Fruit fly (Drosophila melanogaster) whole organism: Measurements from ENCODE around the gene TH1.

Experiments
- CG8478 ChIP-seq: fragments of >200 bp; optimal IDR thresholded peaks from 2 replicates; lab custom pipeline; 2018; ENCODE audit warnings: inconsistent platforms
- Dll ChIP-seq: fragments of >200 bp; optimal IDR thresholded peaks from 2 replicates; lab custom pipeline; 2017
- EcR ChIP-seq, 2 experiments: fragments of >200 bp; optimal IDR thresholded peaks; 2 replicates each; lab custom pipeline; 2017; ENCODE audit warnings: missing biosample characterization in 2 of 2, missing genetic modification characterization in 2 of 2, missing genetic modification reagents in 2 of 2
- pan ChIP-seq: fragments of >200 bp; optimal IDR thresholded peaks from 2 replicates; lab custom pipeline; 2017
- psq ChIP-seq: fragments of >200 bp; optimal IDR thresholded peaks from 2 replicates; lab custom pipeline; 2017
- usp ChIP-seq: fragments of >200 bp; optimal IDR thresholded peaks from 2 replicates; lab custom pipeline; 2017; ENCODE audit warnings: missing biosample characterization, missing genetic modification characterization, mixed read lengths

TH1 gene

DNA sequence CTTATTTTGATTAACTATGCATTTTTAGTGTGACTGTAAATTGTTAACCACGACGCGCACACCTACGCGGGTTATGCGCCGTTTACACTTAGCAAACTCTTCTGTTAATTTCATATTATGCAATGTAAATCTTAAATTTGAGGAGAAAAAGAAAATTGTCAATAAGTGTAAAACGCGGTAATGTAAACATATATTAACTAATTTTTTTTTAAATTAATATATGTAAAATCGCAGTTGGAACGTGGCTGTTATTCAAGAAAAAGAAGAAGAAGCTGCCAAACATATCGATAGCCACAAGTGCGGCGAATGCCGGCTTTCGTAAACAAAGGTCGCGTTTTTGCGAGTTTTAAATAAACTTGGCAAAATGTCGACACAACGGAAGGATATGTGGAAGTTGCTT, at the start of gene TH1, which contains the start of gene mei-41:
Gene TH1, minus strand, starts transcription at position 42 of the 400 bp plus-strand sequence.
Gene mei-41, plus strand, starts transcription at position 302 of the 400 bp plus-strand sequence.
- no peak for TF ChIP-seq EcR (GFP tag; optimal IDR thresholded peaks at IDR 0.05; lab: Kevin White, UChicago)
- no peak for TF ChIP-seq Dll (lab: Kevin White, UChicago)
- no peak for TF ChIP-seq psq (lab: Kevin White, UChicago)
- TF ChIP-seq usp: no peak
- TF ChIP-seq CG8478 (lab: Kevin White, UChicago): no peak

DNA sequence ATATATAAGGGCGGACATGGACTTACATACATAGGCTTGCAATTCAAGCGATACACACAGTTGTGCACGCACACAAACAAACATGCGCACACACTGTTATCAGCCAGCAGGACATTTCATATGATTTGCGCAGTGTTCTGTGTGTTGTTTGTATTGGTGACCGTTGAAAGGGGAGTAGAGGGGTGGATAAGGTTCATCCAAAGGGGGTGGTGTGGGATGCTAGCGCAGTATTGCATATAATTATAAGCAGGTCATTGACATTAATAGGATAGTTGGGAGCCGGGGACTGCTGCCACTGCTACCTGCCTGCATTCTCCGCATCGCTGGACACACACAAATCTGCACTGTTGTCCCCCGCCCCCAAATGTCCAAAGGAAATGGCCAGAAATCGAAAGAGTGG, 37.2 kb upstream of the TH1 start:
- TF ChIP-seq pan (no peak), Dll (lab: Kevin White, UChicago) (no peak), CG8478 (lab: Kevin White, UChicago) (no peak), usp (no peak), psq (lab: Kevin White, UChicago) (no peak), EcR (GFP tag; optimal IDR thresholded peaks at IDR 0.05; lab: Kevin White, UChicago) (no peak)

DNA sequence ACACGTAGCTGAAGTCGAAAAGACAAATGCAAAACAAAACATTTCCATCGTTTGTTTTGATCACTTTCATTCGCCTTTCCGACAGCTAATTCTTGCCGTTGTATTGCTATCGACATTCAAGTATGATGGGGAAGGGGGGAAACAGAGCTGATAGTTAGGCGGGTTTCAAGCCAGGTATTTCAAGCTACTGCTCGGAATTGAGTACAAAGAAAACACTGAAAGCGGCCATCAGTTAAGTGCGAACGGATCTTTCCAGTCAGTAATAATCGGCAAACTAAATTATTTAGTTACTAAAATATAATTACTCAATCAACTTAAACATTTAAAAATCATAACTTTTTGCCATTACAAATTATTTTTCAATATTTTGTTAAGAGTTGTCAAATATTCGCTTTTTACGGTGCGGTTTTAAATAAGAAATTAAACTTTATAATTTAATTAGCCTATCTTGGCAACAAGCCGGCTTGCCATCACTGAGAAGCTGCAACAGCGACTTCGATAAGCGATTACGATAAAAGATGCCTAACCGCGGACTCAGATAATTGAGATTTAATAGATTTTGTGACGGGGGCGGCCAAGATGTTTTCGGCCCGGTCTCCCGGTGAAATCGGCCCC, 36.7 kb upstream of the TH1 start:
- TF ChIP-seq CG8478 (lab: Kevin White, UChicago): no peak
- TF ChIP-seq Dll (lab: Kevin White, UChicago): no peak
- no peak for TF ChIP-seq psq (lab: Kevin White, UChicago)
- TF ChIP-seq EcR (GFP tag; optimal IDR thresholded peaks at IDR 0.05; lab: Kevin White, UChicago): no peak
- TF ChIP-seq pan: no peak
- no peak for TF ChIP-seq usp

DNA sequence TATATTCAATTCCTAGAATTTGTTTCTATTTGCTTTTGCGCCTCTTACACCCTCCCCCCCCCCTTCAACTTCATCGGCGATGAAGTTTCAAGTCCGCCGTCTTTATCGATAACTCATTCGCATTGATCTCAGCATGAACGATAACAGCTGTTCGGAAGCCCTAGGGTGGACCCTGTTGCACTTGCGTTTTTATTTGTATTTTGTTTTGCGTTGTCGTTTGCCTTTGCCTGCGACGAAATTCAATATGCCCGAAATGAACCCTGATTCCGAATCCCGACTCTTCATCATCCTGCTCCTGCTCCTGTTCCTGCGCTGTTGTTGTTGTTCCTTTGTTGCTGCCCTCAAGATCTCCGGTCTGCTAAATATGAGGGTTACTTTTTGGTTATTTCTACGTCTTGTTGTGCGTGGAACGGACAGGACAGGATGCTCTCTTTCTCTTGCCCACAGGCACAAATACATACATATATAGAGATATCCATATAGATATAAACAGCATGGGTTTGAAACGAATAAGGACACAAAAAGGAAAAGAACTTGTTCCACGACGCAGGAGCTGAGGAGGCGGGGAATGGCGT, 35.3 kb upstream of the TH1 start:
- no peak for TF ChIP-seq CG8478 (lab: Kevin White, UChicago)
- TF ChIP-seq Dll (lab: Kevin White, UChicago): no peak
- no peak for TF ChIP-seq EcR (GFP tag; optimal IDR thresholded peaks at IDR 0.05; lab: Kevin White, UChicago)
- no peak for TF ChIP-seq psq (lab: Kevin White, UChicago)
- no peak for TF ChIP-seq usp
- TF ChIP-seq pan: no peak

DNA sequence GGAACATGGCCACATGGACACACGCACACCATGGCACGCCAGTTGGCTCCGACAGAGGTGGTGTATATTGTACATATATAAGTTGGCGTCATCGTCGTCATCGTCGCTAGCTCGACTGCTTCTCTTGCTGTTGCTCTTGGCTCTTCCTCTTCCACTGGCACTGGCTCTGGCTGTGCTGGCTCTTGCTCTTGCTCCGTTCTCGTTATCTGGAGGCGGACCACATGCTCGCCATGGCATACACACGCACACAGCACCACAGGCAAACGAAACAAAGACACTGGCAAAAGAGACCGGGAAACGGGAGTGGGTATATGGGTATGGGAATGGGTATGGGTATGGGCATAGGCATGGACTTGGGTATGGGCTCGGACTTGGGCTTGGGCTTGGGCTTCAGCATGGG, 33.9 kb upstream of the TH1 start:
- TF ChIP-seq psq (lab: Kevin White, UChicago) (no peak), Dll (lab: Kevin White, UChicago) (peak; percentile 50)

DNA sequence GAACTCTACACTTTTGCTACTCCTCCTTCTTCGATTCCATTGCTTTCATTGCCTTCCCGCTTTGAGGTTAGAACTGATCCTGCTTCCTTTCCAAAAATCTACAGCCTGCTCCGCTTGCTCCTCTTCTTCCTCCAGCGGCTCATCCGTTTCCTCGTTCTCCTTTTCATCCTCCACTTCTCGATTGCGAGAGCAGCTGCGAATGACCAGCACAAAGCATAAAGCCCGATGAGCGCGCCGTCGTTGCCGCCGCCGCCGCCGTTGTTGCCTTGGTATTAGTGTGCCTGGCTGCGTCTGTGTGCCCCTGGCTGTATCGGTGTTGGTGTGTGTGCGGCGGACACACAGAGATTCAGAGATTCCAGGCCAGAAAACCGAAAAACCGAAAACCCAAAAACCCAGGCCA, 33.1 kb upstream of the TH1 start:
- TF ChIP-seq CG8478 (lab: Kevin White, UChicago) (no peak), psq (lab: Kevin White, UChicago) (peak; percentile 45)

DNA sequence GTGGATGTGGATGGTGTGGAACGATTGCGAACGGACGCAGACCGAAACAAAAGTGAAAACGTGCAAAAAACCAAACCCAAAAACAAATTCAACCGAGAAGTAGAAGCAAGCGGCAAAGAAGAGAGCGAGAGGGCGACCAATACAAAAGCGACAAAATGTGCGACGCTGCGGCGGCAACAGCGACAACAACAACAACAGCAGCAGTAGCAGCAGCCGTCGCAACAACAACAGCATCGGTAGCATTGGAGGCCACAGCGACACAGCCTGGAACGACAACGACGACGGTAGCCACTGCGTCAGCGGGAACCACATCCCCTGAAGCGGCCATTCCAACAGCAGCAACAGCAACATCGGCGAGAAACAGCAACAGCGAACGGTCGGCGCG, 31.9 kb upstream of the TH1 start:
- TF ChIP-seq CG8478 (lab: Kevin White, UChicago) (no peak), psq (lab: Kevin White, UChicago) (no peak), Dll (lab: Kevin White, UChicago) (no peak), usp (no peak), EcR (GFP tag; optimal IDR thresholded peaks at IDR 0.05; lab: Kevin White, UChicago) (no peak), pan (no peak)

DNA sequence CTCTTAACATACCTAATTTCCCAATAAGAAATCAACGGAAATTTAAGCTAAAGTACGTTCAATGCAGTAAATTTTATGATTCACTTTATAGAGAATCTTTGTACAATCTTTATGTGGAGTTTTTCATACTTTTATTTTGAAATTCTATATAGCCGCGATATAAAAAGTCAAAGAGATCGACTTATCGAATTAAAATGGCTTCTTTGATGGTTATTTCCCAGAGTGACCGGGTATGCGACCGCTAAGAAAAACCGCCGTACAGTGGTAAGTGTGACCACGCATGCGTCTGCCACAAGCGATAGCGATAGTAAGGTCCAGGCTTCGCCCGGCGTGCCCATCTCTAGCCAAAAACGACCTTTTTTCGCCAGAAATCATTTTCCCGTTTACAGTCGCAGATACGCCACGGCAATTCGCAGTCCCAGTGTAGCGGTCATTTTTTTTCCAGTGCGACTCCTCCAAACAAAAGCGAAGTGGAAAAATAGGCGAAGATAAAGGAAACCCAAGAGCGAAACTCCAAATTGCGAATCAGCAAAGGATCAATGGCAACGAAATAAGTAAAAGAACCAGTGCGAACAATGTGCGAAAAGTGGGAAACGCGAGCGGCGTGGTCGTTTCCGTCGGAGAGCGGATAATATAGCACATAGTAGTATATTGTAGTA, 31.4 kb upstream of the TH1 start, which contains the start of gene hang:
Gene hang, plus strand, starts transcription at position 366 of the 659 bp plus-strand sequence.
- TF ChIP-seq psq (lab: Kevin White, UChicago) (no peak), Dll (lab: Kevin White, UChicago) (no peak), usp (no peak), pan (no peak), EcR (GFP tag; optimal IDR thresholded peaks at IDR 0.05; lab: Kevin White, UChicago) (no peak), CG8478 (lab: Kevin White, UChicago) (no peak)

DNA sequence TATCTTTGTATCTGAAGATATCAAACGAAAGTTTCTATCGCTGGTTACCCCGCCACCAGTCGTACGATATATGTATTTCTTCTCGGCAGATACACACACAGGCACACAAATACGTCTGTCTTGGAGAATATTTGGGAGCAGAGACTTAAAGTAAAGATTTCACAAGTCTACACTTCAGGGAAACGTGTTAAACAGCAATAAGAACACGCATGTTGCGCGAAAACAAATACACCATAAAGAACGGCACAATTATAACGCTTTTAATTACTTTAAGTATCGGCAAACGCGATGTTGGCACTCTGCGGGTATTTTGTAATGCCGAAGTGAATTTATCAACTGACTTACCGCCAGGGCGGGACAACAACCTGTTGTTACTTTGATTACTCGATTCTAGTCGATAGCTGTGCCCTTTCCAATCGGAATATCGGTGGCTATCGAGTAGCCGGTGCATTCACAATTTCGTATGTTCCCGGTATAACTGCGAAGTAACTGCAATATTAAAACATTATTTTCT, 30.7 kb upstream of the TH1 start, which contains the start of gene AnxB11:
Gene AnxB11, minus strand, starts transcription at position 367 of the 514 bp plus-strand sequence.
- no peak for TF ChIP-seq usp
- TF ChIP-seq Dll (lab: Kevin White, UChicago): no peak
- no peak for TF ChIP-seq pan
- TF ChIP-seq EcR (GFP tag; optimal IDR thresholded peaks at IDR 0.05; lab: Kevin White, UChicago): no peak
- TF ChIP-seq CG8478 (lab: Kevin White, UChicago): no peak
- no peak for TF ChIP-seq psq (lab: Kevin White, UChicago)

DNA sequence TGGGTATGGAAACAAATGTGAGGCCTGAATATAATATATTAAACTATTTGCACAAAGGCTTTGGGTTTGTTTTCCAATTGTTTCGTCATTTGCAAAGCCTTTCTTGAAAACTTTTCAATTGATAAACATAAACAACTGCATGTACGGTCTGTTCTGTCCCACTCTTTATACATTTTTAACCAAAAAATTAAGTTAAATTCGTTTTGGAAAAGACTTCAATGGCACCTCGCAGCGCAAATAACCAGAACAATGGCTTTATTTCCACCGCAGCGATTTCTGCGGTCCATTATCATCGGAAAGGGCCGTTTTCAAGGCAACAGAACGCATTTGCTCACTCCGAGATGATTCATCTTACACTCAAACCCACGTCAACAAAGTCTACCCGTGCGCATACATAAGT, 29.6 kb upstream of the TH1 start:
- TF ChIP-seq Dll (lab: Kevin White, UChicago) (no peak), EcR (GFP tag; optimal IDR thresholded peaks at IDR 0.05; lab: Kevin White, UChicago) (no peak)

DNA sequence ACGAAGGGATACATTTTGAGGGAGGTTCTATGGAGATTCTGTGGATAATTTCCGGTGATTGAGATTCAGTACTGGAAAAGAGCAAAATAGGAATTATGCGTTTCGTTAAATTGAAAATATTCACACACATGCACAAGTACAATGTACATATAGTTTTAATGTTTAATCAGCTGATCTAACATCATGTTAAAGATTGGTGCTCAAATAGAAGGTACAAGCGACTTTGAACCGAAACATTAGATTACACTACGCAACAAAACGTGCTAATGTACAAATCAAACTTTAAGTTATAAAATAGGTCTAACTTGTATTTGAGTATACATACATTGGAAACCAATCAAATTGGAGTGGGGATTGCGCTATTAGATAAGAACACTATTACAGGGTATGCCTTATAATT, 28.8 kb upstream of the TH1 start:
- TF ChIP-seq CG8478 (lab: Kevin White, UChicago) (no peak), pan (no peak), EcR (GFP tag; optimal IDR thresholded peaks at IDR 0.05; lab: Kevin White, UChicago) (no peak), usp (no peak), psq (lab: Kevin White, UChicago) (no peak), Dll (lab: Kevin White, UChicago) (no peak)
